Fruit fly (Drosophila melanogaster): ENCODE data around the gene PIG-S.

dm6 chr3R:24965403-24965802 lies 47.7 kb upstream of the PIG-S start:
- no peak for TF ChIP-seq insv (optimal IDR thresholded peaks at IDR 0.05)
- no peak for TF ChIP-seq ttk (optimal IDR thresholded peaks at IDR 0.05)
- TF ChIP-seq psq (optimal IDR thresholded peaks at IDR 0.05): no peak
- TF ChIP-seq Sin3A (optimal IDR thresholded peaks at IDR 0.05): no peak
- TF ChIP-seq h (optimal IDR thresholded peaks at IDR 0.05): no peak
- no peak for TF ChIP-seq Myc (optimal IDR thresholded peaks at IDR 0.05)
